Worm (Caenorhabditis elegans) whole organism, late embryonic: ENCODE results near the gene B0304.4.

Experiments used
- C08G9.2 ChIP-seq: sonication (generic microtip); optimal IDR thresholded peaks from 2 replicates; lab custom pipeline; 2016; ENCODE audit warnings: mild to moderate bottlenecking, missing genetic modification characterization, moderate library complexity, missing compliant biosample characterization
- F13H6.1 ChIP-seq: sonication (generic microtip); optimal IDR thresholded peaks from 2 replicates; lab custom pipeline; 2016; ENCODE audit warnings: missing genetic modification characterization, missing compliant biosample characterization
- K09A11.1 ChIP-seq: sonication (generic microtip); optimal IDR thresholded peaks from 2 replicates; lab custom pipeline; 2017; ENCODE audit warnings: antibody characterized with exemption, mild to moderate bottlenecking, missing genetic modification characterization, missing compliant biosample characterization; ENCODE audit not compliant: insufficient read depth
- T23F11.4 ChIP-seq: fragments of 200-800 bp; sonication (Bioruptor generic); optimal IDR thresholded peaks from 2 replicates; lab custom pipeline; 2018; ENCODE audit warnings: mild to moderate bottlenecking, missing genetic modification characterization, missing compliant biosample characterization
- Y22D7AL.16 ChIP-seq: sonication (generic microtip); optimal IDR thresholded peaks from 2 replicates; lab custom pipeline; 2016; ENCODE audit warnings: missing genetic modification characterization, missing compliant biosample characterization
- ama-1 ChIP-seq: fragments of 150-350 bp; optimal IDR thresholded peaks from 2 replicates; lab custom pipeline; 2014
- ceh-14 ChIP-seq: sonication (generic microtip); optimal IDR thresholded peaks from 2 replicates; lab custom pipeline; 2016; ENCODE audit warnings: missing genotype, missing genetic modification characterization, missing compliant biosample characterization
- ceh-19 ChIP-seq: fragments of 200-800 bp; sonication (Bioruptor generic); optimal IDR thresholded peaks from 2 replicates; lab custom pipeline; 2018; ENCODE audit warnings: mild to moderate bottlenecking, missing genetic modification characterization, missing compliant biosample characterization
- ceh-2 ChIP-seq: sonication (generic microtip); optimal IDR thresholded peaks from 2 replicates; lab custom pipeline; 2016; ENCODE audit warnings: missing genotype, missing genetic modification characterization, missing compliant biosample characterization
- ceh-24 ChIP-seq: sonication (generic microtip); optimal IDR thresholded peaks from 2 replicates; lab custom pipeline; 2016; ENCODE audit warnings: mild to moderate bottlenecking, missing genetic modification characterization, missing compliant biosample characterization
- ceh-30 ChIP-seq: fragments of 150-350 bp; optimal IDR thresholded peaks from 2 replicates; lab custom pipeline; 2014; ENCODE audit warnings: missing biosample characterization, missing genetic modification characterization
- ceh-34 ChIP-seq: sonication (generic microtip); optimal IDR thresholded peaks from 2 replicates; lab custom pipeline; 2016; ENCODE audit warnings: mild to moderate bottlenecking, missing genetic modification characterization, missing compliant biosample characterization
- ceh-45 ChIP-seq: fragments of 200-800 bp; sonication (Bioruptor generic); IDR thresholded peaks from 2 replicates; pipeline ENCODE4 v1.3.6; 2022; ENCODE audit warnings: missing genetic modification reagents, missing genetic modification characterization, missing compliant biosample characterization
- ceh-9 ChIP-seq: sonication (generic microtip); optimal IDR thresholded peaks from 2 replicates; lab custom pipeline; 2016; ENCODE audit warnings: mild to moderate bottlenecking, missing genetic modification characterization, inconsistent platforms, missing compliant biosample characterization
- che-1 ChIP-seq: sonication (generic microtip); optimal IDR thresholded peaks from 2 replicates; lab custom pipeline; 2016; ENCODE audit warnings: mild to moderate bottlenecking, missing genetic modification characterization, missing compliant biosample characterization
- dve-1 ChIP-seq: sonication (generic microtip); optimal IDR thresholded peaks from 2 replicates; lab custom pipeline; 2017; ENCODE audit warnings: antibody characterized with exemption, mild to moderate bottlenecking, missing genetic modification characterization, missing compliant biosample characterization
- elt-2 ChIP-seq: sonication (generic microtip); optimal IDR thresholded peaks from 2 replicates; lab custom pipeline; 2016; ENCODE audit warnings: missing genetic modification reagents, missing genetic modification characterization, missing compliant biosample characterization
- eyg-1 ChIP-seq: sonication (generic microtip); optimal IDR thresholded peaks from 2 replicates; lab custom pipeline; 2016; ENCODE audit warnings: missing genotype, missing genetic modification characterization, missing compliant biosample characterization
- fkh-10 ChIP-seq: fragments of 150-350 bp; optimal IDR thresholded peaks from 2 replicates; lab custom pipeline; 2014; ENCODE audit warnings: missing biosample characterization, missing genetic modification reagents, missing genetic modification characterization
- hlh-6 ChIP-seq: sonication (generic microtip); optimal IDR thresholded peaks from 2 replicates; lab custom pipeline; 2016; ENCODE audit warnings: missing genotype, missing genetic modification characterization, missing compliant biosample characterization
- madf-2 ChIP-seq: sonication (generic microtip); optimal IDR thresholded peaks from 2 replicates; lab custom pipeline; 2017; ENCODE audit warnings: missing genetic modification characterization, missing compliant biosample characterization
- mec-3 ChIP-seq: sonication (generic microtip); optimal IDR thresholded peaks from 2 replicates; lab custom pipeline; 2016; ENCODE audit warnings: borderline replicate concordance, missing genetic modification characterization, missing compliant biosample characterization
- nfya-1 ChIP-seq: sonication (generic microtip); optimal IDR thresholded peaks from 2 replicates; lab custom pipeline; 2017; ENCODE audit warnings: missing genetic modification characterization, mild to moderate bottlenecking, missing compliant biosample characterization, antibody characterized with exemption, moderate library complexity
- nhr-11 ChIP-seq: fragments of 150-350 bp; optimal IDR thresholded peaks from 2 replicates; lab custom pipeline; 2014; ENCODE audit warnings: missing biosample characterization, missing genetic modification characterization
- nhr-232 ChIP-seq: sonication (generic microtip); optimal IDR thresholded peaks from 2 replicates; lab custom pipeline; 2016; ENCODE audit warnings: missing genetic modification characterization, missing compliant biosample characterization
- npax-4 ChIP-seq: sonication (generic microtip); optimal IDR thresholded peaks from 2 replicates; lab custom pipeline; 2016; ENCODE audit warnings: missing genetic modification characterization, missing compliant biosample characterization
- pag-3 ChIP-seq: sonication (generic microtip); optimal IDR thresholded peaks from 2 replicates; lab custom pipeline; 2016; ENCODE audit warnings: missing compliant biosample characterization, missing genetic modification characterization, borderline replicate concordance
- pha-2 ChIP-seq: sonication (generic microtip); optimal IDR thresholded peaks from 2 replicates; lab custom pipeline; 2017; ENCODE audit warnings: mild to moderate bottlenecking, missing genetic modification characterization, missing compliant biosample characterization
- pha-4 ChIP-seq: fragments of 150-350 bp; optimal IDR thresholded peaks from 2 replicates; lab custom pipeline; 2018; ENCODE audit warnings: missing biosample characterization, missing genetic modification reagents, missing genetic modification characterization
- pqm-1 ChIP-seq: sonication (generic microtip); optimal IDR thresholded peaks from 2 replicates; lab custom pipeline; 2016; ENCODE audit warnings: missing genetic modification characterization, missing compliant biosample characterization
- pros-1 ChIP-seq: fragments of 150-350 bp; optimal IDR thresholded peaks from 2 replicates; lab custom pipeline; 2014; ENCODE audit warnings: missing biosample characterization, missing genetic modification reagents, missing genetic modification characterization
- ref-2 ChIP-seq: sonication (generic microtip); optimal IDR thresholded peaks from 2 replicates; lab custom pipeline; 2016; ENCODE audit warnings: missing genetic modification characterization, missing compliant biosample characterization
- sdc-2 ChIP-seq: sonication (generic microtip); optimal IDR thresholded peaks from 2 replicates; lab custom pipeline; 2016; ENCODE audit warnings: missing genotype, missing genetic modification characterization, missing compliant biosample characterization
- sox-2 ChIP-seq: fragments of 200-800 bp; sonication (Bioruptor generic); IDR thresholded peaks from 2 replicates; pipeline ENCODE4 v1.3.6; 2022; ENCODE audit warnings: missing genetic modification reagents, missing genetic modification characterization, missing compliant biosample characterization
- syd-9 ChIP-seq: sonication (generic microtip); optimal IDR thresholded peaks from 2 replicates; lab custom pipeline; 2016; ENCODE audit warnings: mild to moderate bottlenecking, missing genetic modification characterization, moderate library complexity, missing compliant biosample characterization
- ttx-3 ChIP-seq: sonication (generic microtip); optimal IDR thresholded peaks from 2 replicates; lab custom pipeline; 2016; ENCODE audit warnings: missing genetic modification reagents, missing genetic modification characterization, missing compliant biosample characterization
- unc-3 ChIP-seq, 2 experiments: fragments of 200-800 bp in 1 of 2; sonication (Bioruptor generic) in 1 of 2; sonication (generic microtip) in 1 of 2; conservative IDR thresholded peaks in 1 of 2; optimal IDR thresholded peaks in 1 of 2; 2 replicates each; pipeline versions ENCODE4 v1.3.6 to Lab custom; 2016 to 2022; ENCODE audit warnings: missing compliant biosample characterization in 2 of 2, missing genetic modification characterization in 2 of 2, missing genetic modification reagents in 1 of 2
- unc-42 ChIP-seq: sonication (generic microtip); optimal IDR thresholded peaks from 2 replicates; lab custom pipeline; 2016; ENCODE audit warnings: missing genotype, missing genetic modification characterization, missing compliant biosample characterization
- zip-5 ChIP-seq: sonication (generic microtip); optimal IDR thresholded peaks from 2 replicates; lab custom pipeline; 2016; ENCODE audit warnings: missing genetic modification characterization, missing compliant biosample characterization
- ztf-16 ChIP-seq: sonication (generic microtip); optimal IDR thresholded peaks from 2 replicates; lab custom pipeline; 2017; ENCODE audit warnings: missing genetic modification characterization, missing compliant biosample characterization

B0304.4 gene

DNA sequence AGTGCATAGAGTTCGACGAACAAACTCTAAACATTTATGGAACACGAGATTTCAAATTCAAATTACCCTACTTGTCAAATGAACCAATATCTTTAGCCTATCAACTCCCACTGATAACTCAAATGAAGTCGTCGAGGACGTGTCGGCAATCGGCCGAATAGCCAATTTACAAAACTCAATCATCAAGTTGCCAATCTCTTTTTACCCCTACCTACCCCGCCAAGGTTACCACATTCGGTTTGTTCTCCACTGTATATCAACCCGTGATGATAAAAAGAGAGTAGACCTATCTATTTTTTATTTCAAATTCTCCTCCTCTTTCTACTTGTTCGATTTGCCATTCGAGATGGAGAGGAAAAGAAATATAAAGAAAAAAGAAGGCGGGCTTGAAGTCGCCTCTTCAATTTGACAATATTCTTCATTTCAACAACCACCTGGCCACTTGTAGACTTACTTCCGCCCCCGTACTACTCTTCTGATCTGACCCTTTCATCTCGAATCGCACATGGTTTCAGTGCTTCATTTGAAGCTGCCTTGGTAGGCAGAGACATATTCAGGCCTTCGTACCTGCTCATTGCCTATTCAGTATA, 27.1 kb upstream of the B0304.4 start:
- TF ChIP-seq ref-2 (tag; lab: Kevin White, UChicago) (no peak), npax-4 (tag; lab: Kevin White, UChicago) (no peak), ceh-19 (GFP tag; lab: Kevin White, UChicago) (no peak), ama-1 (lab: Kevin White, UChicago) (no peak), ceh-45 (GFP tag; lab: Robert Waterston, UW) (no peak), mec-3 (tag; lab: Kevin White, UChicago) (no peak), nhr-11 (no peak), pag-3 (tag; lab: Kevin White, UChicago) (no peak), nfya-1 (tag; lab: Kevin White, UChicago) (no peak), eyg-1 (tag; lab: Kevin White, UChicago) (no peak), Y22D7AL.16 (no peak), nhr-232 (tag; lab: Kevin White, UChicago) (no peak), C08G9.2 (no peak), F13H6.1 (tag; lab: Kevin White, UChicago) (no peak)

DNA sequence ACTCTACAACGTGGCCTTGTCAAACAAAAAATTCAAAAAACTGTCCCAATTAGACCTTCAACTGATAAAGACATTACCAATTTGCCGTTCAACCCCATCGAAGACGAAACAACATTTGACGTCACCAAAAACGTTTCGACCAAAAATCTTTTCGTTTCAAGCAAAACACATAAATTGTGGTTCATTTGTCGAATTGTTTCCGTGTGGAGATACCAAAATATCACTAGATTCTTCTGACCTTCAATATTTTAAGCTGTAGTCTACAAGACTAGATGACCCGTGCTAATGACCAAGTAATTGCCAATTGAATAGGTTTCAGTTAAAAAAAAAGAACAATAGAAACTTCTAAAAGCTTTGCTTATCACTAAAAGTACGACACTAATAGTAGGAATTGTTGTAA, 25.4 kb upstream of the B0304.4 start:
- TF ChIP-seq ceh-2 (tag; lab: Kevin White, UChicago) (no peak), zip-5 (tag; lab: Kevin White, UChicago) (no peak), sox-2 (no peak), pqm-1 (tag; lab: Kevin White, UChicago) (no peak), pha-4 (no peak), syd-9 (no peak), ceh-19 (GFP tag; lab: Kevin White, UChicago) (no peak), madf-2 (tag; lab: Kevin White, UChicago) (no peak), K09A11.1 (tag; lab: Kevin White, UChicago) (no peak), dve-1 (no peak), T23F11.4 (GFP tag; lab: Kevin White, UChicago) (no peak), pros-1 (tag; lab: Kevin White, UChicago) (no peak), unc-42 (no peak)

DNA sequence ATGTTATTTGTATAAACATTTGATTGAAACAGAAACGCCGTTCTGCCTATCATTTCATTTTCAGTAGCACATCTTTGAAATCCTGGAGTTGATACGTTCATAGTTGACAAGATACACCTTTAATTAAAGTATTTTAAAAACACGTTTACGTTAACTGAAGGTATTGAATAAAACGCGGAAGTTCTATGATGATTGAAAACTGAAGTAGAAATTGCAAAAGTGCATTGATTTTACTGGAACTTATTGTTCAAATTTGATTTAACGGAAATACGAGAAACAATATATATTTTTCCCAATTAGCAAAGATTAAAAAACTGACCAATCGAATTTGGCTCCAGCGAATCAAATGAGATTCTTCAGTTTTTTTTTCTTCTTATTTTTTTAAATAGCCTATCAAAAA, 20.5 kb upstream of the B0304.4 start, which contains the start of gene sra-34:
sra-34 (minus strand) TSS at position 101 of the 400 bp plus-strand sequence.
- no peak for TF ChIP-seq ttx-3 (tag; lab: Kevin White, UChicago)
- no peak for TF ChIP-seq pag-3 (tag; lab: Kevin White, UChicago)
- no peak for TF ChIP-seq ztf-16 (tag; lab: Kevin White, UChicago)
- TF ChIP-seq pha-2 (tag; lab: Kevin White, UChicago), result no peak
- TF ChIP-seq ceh-34, result no peak
- TF ChIP-seq hlh-6 (tag; lab: Kevin White, UChicago), result no peak
- TF ChIP-seq pqm-1 (tag; lab: Kevin White, UChicago), result no peak
- TF ChIP-seq pha-4, result no peak
- TF ChIP-seq sdc-2 (tag; lab: Kevin White, UChicago), result no peak
- no peak for TF ChIP-seq fkh-10 (GFP tag; lab: Kevin White, UChicago)
- TF ChIP-seq elt-2 (tag; lab: Kevin White, UChicago), result no peak
- no peak for TF ChIP-seq ceh-30 (tag; lab: Kevin White, UChicago)
- TF ChIP-seq ceh-9 (tag; lab: Kevin White, UChicago), result no peak
- no peak for TF ChIP-seq ceh-2 (tag; lab: Kevin White, UChicago)
- TF ChIP-seq che-1, result no peak
- TF ChIP-seq ceh-24 (tag; lab: Kevin White, UChicago), result no peak
- no peak for TF ChIP-seq eyg-1 (tag; lab: Kevin White, UChicago)
- TF ChIP-seq sox-2, result no peak
- TF ChIP-seq ceh-14 (tag; lab: Kevin White, UChicago), result no peak
- no peak for TF ChIP-seq unc-3 (GFP tag; conservative IDR thresholded peaks at IDR 0.05; lab: Robert Waterston, UW)
- TF ChIP-seq unc-3 (tag; optimal IDR thresholded peaks at IDR 0.05; lab: Kevin White, UChicago), result no peak
